Worm (Caenorhabditis elegans) whole organism, L4 larva: ENCODE measurements around the gene VW02B12L.2.
A peak's percentile ranks its signal among the peaks of the same experiment; 100 is the strongest.

ENCODE experiments used
- F49E8.2 ChIP-seq: sonication (generic microtip); optimal IDR thresholded peaks from 2 replicates; lab custom pipeline; 2016; ENCODE audit warnings: missing compliant biosample characterization, mild to moderate bottlenecking, missing genetic modification characterization, borderline replicate concordance
- R02D3.7 ChIP-seq: fragments of 150-350 bp; sonication (generic microtip); optimal IDR thresholded peaks from 3 replicates; lab custom pipeline; 2014; ENCODE audit warnings: missing biosample characterization, missing genetic modification characterization
- T26A8.4 ChIP-seq: fragments of 200-800 bp; sonication (Bioruptor generic); IDR thresholded peaks from 2 replicates; pipeline ENCODE4 v1.3.6; 2022; ENCODE audit warnings: missing genetic modification characterization, missing compliant biosample characterization
- Y48G9A.11 ChIP-seq: fragments of 200-800 bp; sonication (Bioruptor generic); IDR thresholded peaks from 2 replicates; pipeline ENCODE4 v1.3.6; 2022; ENCODE audit warnings: missing genetic modification reagents, missing genetic modification characterization, missing compliant biosample characterization
- aha-1 ChIP-seq: fragments of 150-350 bp; peaks from one replicate; lab custom pipeline; 2014; ENCODE audit warnings: missing biosample characterization, missing genetic modification characterization
- ama-1 ChIP-seq: fragments of 150-350 bp; optimal IDR thresholded peaks from 2 replicates; lab custom pipeline; 2014; ENCODE audit warnings: inconsistent platforms, mixed read lengths
- arid-1 ChIP-seq: fragments of 200-800 bp; sonication (Bioruptor generic); conservative IDR thresholded peaks from 2 replicates; pipeline ENCODE4 v1.3.6; 2022; ENCODE audit warnings: missing genetic modification reagents, missing genetic modification characterization, missing compliant biosample characterization
- ceh-44 ChIP-seq: fragments of 200-800 bp; sonication (Bioruptor generic); IDR thresholded peaks from 2 replicates; pipeline ENCODE4 v1.3.6; 2022; ENCODE audit warnings: missing genetic modification reagents, missing genetic modification characterization, missing compliant biosample characterization
- daf-19 ChIP-seq: fragments of 200-800 bp; sonication (Bioruptor generic); conservative IDR thresholded peaks from 2 replicates; pipeline ENCODE4 v1.3.6; 2022; ENCODE audit warnings: missing genetic modification characterization, missing compliant biosample characterization
- dmd-6 ChIP-seq: fragments of 200-800 bp; sonication (Bioruptor generic); IDR thresholded peaks from 2 replicates; pipeline ENCODE4 v1.3.6; 2022; ENCODE audit warnings: missing genetic modification reagents, missing genetic modification characterization, missing compliant biosample characterization
- duxl-1 ChIP-seq: sonication (generic microtip); optimal IDR thresholded peaks from 2 replicates; lab custom pipeline; 2016; ENCODE audit warnings: mild to moderate bottlenecking, missing genetic modification characterization, moderate library complexity, missing compliant biosample characterization; ENCODE audit not compliant: poor library complexity
- egl-43 ChIP-seq: fragments of 200-800 bp; sonication (Bioruptor generic); IDR thresholded peaks from 2 replicates; pipeline ENCODE4 v1.3.6; 2022; ENCODE audit warnings: missing genetic modification reagents, missing genetic modification characterization, missing compliant biosample characterization
- fkh-10 ChIP-seq: fragments of 150-350 bp; optimal IDR thresholded peaks from 2 replicates; lab custom pipeline; 2014; ENCODE audit warnings: missing biosample characterization, missing genetic modification reagents, missing genetic modification characterization
- hif-1 ChIP-seq, 2 experiments: sonication (generic microtip); optimal IDR thresholded peaks; 2 replicates each; lab custom pipeline; 2016 to 2017; ENCODE audit warnings: missing compliant biosample characterization in 2 of 2, missing genetic modification characterization in 2 of 2, missing genetic modification reagents in 2 of 2, missing genotype in 2 of 2, mild to moderate bottlenecking in 1 of 2
- hmg-1.1 ChIP-seq: fragments of 200-800 bp; sonication (Bioruptor generic); IDR thresholded peaks from 2 replicates; pipeline ENCODE4 v1.3.6; 2022; ENCODE audit warnings: missing genetic modification reagents, missing genetic modification characterization, missing compliant biosample characterization
- lin-15B ChIP-seq: fragments of 150-350 bp; sonication (generic microtip); optimal IDR thresholded peaks from 3 replicates; lab custom pipeline; 2014; ENCODE audit warnings: missing biosample characterization, missing genetic modification characterization
- lin-38 ChIP-seq: fragments of 200-800 bp; sonication (Bioruptor generic); IDR thresholded peaks from 2 replicates; pipeline ENCODE4 v1.3.6; 2022; ENCODE audit warnings: missing genetic modification reagents, missing genetic modification characterization, missing compliant biosample characterization
- madf-9 ChIP-seq: fragments of 200-800 bp; sonication (Bioruptor generic); conservative IDR thresholded peaks from 2 replicates; pipeline ENCODE4 v1.3.6; 2022; ENCODE audit warnings: missing genetic modification reagents, missing genetic modification characterization, missing compliant biosample characterization
- mdl-1 ChIP-seq, 2 experiments: fragments of 150-350 bp in 1 of 2; sonication (generic microtip) in 1 of 2; optimal IDR thresholded peaks; 2 replicates each; lab custom pipeline; 2014 to 2017; ENCODE audit warnings: missing biosample characterization in 2 of 2, missing genetic modification characterization in 2 of 2
- mes-2 ChIP-seq: sonication (generic microtip); optimal IDR thresholded peaks from 2 replicates; lab custom pipeline; 2016; ENCODE audit warnings: missing genotype, mild to moderate bottlenecking, missing genetic modification characterization, missing compliant biosample characterization; ENCODE audit not compliant: poor library complexity, severe bottlenecking
- mxl-2 ChIP-seq: fragments of 200-800 bp; sonication (Bioruptor generic); conservative IDR thresholded peaks from 2 replicates; pipeline ENCODE4 v1.3.6; 2022; ENCODE audit warnings: missing genetic modification reagents, missing genetic modification characterization, missing compliant biosample characterization
- nhr-237 ChIP-seq: sonication (generic microtip); optimal IDR thresholded peaks from 2 replicates; lab custom pipeline; 2017; ENCODE audit warnings: missing biosample characterization, missing genetic modification characterization
- nhr-42 ChIP-seq: fragments of 200-800 bp; sonication (Bioruptor generic); IDR thresholded peaks from 2 replicates; pipeline ENCODE4 v1.3.6; 2022; ENCODE audit warnings: missing genetic modification characterization, missing compliant biosample characterization
- nhr-6 ChIP-seq: fragments of 150-350 bp; optimal IDR thresholded peaks from 2 replicates; lab custom pipeline; 2014; ENCODE audit warnings: missing biosample characterization, missing genetic modification characterization
- pha-4 ChIP-seq, 2 experiments: fragments of 150-350 bp in 1 of 2; fragments of 200-800 bp in 1 of 2; sonication (Bioruptor generic) in 1 of 2; IDR thresholded peaks in 1 of 2; optimal IDR thresholded peaks in 1 of 2; 2 replicates each; pipeline versions ENCODE4 v1.3.6 to Lab custom; 2014 to 2022; ENCODE audit warnings: missing genetic modification characterization in 2 of 2, missing genetic modification reagents in 2 of 2, missing biosample characterization in 1 of 2, missing compliant biosample characterization in 1 of 2
- saeg-2 ChIP-seq: fragments of 200-800 bp; sonication (Bioruptor generic); IDR thresholded peaks from 2 replicates; pipeline ENCODE4 v1.3.6; 2022; ENCODE audit warnings: missing genetic modification reagents, missing genetic modification characterization, missing compliant biosample characterization
- sdz-12 ChIP-seq: fragments of 200-800 bp; sonication (Bioruptor generic); optimal IDR thresholded peaks from 2 replicates; lab custom pipeline; 2018; ENCODE audit warnings: mild to moderate bottlenecking, missing genetic modification characterization, missing compliant biosample characterization
- snpc-4 ChIP-seq: fragments of 150-350 bp; optimal IDR thresholded peaks from 2 replicates; lab custom pipeline; 2014; ENCODE audit warnings: missing biosample characterization, missing genetic modification characterization
- spr-3 ChIP-seq: fragments of 200-800 bp; sonication (Bioruptor generic); optimal IDR thresholded peaks from 2 replicates; lab custom pipeline; 2018; ENCODE audit warnings: mild to moderate bottlenecking, missing genetic modification characterization, missing compliant biosample characterization
- unc-39 ChIP-seq: sonication (generic microtip); optimal IDR thresholded peaks from 2 replicates; lab custom pipeline; 2017; ENCODE audit warnings: missing biosample characterization, missing genetic modification characterization
- unc-62 ChIP-seq, 3 experiments: fragments of 150-350 bp in 1 of 3; sonication (generic microtip); optimal IDR thresholded peaks in 2 of 3; peaks in 1 of 3; 1 replicate in 1 of 3; 2 replicates in 2 of 3; lab custom pipeline; 2014 to 2017; ENCODE audit warnings: missing biosample characterization in 3 of 3, missing genetic modification characterization in 3 of 3, missing genetic modification reagents in 3 of 3, missing genotype in 1 of 3
- zip-11 ChIP-seq: fragments of 200-800 bp; sonication (Bioruptor generic); IDR thresholded peaks from 2 replicates; pipeline ENCODE4 v1.3.6; 2022; ENCODE audit warnings: missing genetic modification characterization, missing compliant biosample characterization

Gene VW02B12L.2

DNA sequence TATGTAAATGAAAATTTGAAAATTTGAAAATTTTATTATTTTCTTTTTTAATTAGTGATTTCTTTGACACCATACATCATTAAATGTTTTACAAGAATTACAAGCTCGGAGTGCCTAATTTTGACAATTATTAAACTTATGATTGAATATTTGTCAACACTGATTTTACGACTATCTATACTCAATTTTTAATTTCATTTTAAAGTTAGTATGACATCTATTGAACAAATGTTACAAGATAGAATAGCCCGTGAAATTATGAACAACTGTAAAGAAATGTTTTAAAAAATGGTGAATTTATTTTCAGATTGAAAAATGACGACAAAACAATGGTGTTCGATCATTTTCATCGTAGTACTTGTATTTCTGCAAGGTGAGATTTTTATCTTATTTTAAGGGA is 22.1 kb downstream of the VW02B12L.2 start, which contains the start of gene C05D12.2:
Gene C05D12.2, plus strand, starts transcription at position 301 of the 400 bp plus-strand sequence.
- TF ChIP-seq ama-1 (lab: Kevin White, UChicago) (no peak), aha-1 (peak; percentile 47)

- TF ChIP-seq lin-38 (GFP tag; lab: Robert Waterston, UW), result no peak
- no peak for TF ChIP-seq duxl-1
- no peak for TF ChIP-seq mxl-2 (GFP tag; lab: Robert Waterston, UW)
- no peak for TF ChIP-seq ceh-44 (GFP tag; lab: Robert Waterston, UW)
- TF ChIP-seq saeg-2 (GFP tag; lab: Robert Waterston, UW), result no peak
- TF ChIP-seq aha-1, result no peak
- no peak for TF ChIP-seq spr-3 (GFP tag; lab: Kevin White, UChicago)
- no peak for TF ChIP-seq zip-11 (GFP tag; lab: Robert Waterston, UW)
- no peak for TF ChIP-seq Y48G9A.11 (GFP tag; lab: Robert Waterston, UW)
- TF ChIP-seq mes-2 (tag; lab: Kevin White, UChicago), result no peak
- TF ChIP-seq sdz-12, result no peak
- TF ChIP-seq hif-1 (tag; optimal IDR thresholded peaks at IDR 0.05; lab: Kevin White, UChicago), result no peak
- no peak for TF ChIP-seq fkh-10 (GFP tag; lab: Kevin White, UChicago)
- no peak for TF ChIP-seq madf-9 (GFP tag; lab: Robert Waterston, UW)
- TF ChIP-seq unc-39 (tag; lab: Kevin White, UChicago), result no peak
- TF ChIP-seq hmg-1.1 (GFP tag; lab: Robert Waterston, UW), result no peak
- no peak for TF ChIP-seq R02D3.7
- TF ChIP-seq, all 104 proteins: peak for 0
Measured at ce11 chrII:11415672-11416071, 24.5 kb downstream of the VW02B12L.2 start, which contains the start of gene C05D12.1. TSS of gene C05D12.1 (minus strand) at chrII:11415772.

- TF ChIP-seq snpc-4 (tag; lab: Kevin White, UChicago), result no peak
- TF ChIP-seq lin-15B (tag; lab: Kevin White, UChicago), result no peak
- TF ChIP-seq aha-1, result no peak
- no peak for TF ChIP-seq ama-1 (lab: Kevin White, UChicago)
- no peak for TF ChIP-seq mdl-1 (tag; optimal IDR thresholded peaks at IDR 0.05; lab: Kevin White, UChicago)
- TF ChIP-seq T26A8.4 (GFP tag; lab: Robert Waterston, UW), result no peak
- no peak for TF ChIP-seq arid-1 (GFP tag; lab: Robert Waterston, UW)
Measured at ce11 chrII:11409678-11410133, 30.4 kb downstream of the VW02B12L.2 start, which contains the start of gene C05D12.7. TSS of gene C05D12.7 (plus strand) at chrII:11410083.

ce11 chrII:11400386-11400785 is 39.7 kb downstream of the VW02B12L.2 start:
- TF ChIP-seq mdl-1 (tag; optimal IDR thresholded peaks at IDR 0.05; lab: Kevin White, UChicago), result no peak
- TF ChIP-seq unc-62 (GFP tag; optimal IDR thresholded peaks at IDR 0.05 in 1 of 2; lab: Kevin White, UChicago), result peak in 1 of 2 experiments; percentile 61
- TF ChIP-seq unc-62 (tag; optimal IDR thresholded peaks at IDR 0.05; lab: Kevin White, UChicago), result no peak

- TF ChIP-seq nhr-6 (no peak), aha-1 (peak; percentile 87), F49E8.2 (tag; lab: Kevin White, UChicago) (no peak), egl-43 (GFP tag; lab: Robert Waterston, UW) (0 out of 2 replicates have a peak, but pooled peaks have one; percentile 48), dmd-6 (GFP tag; lab: Robert Waterston, UW) (no peak), pha-4 (GFP tag; IDR thresholded peaks at IDR 0.05; lab: Robert Waterston, UW) (peak; percentile 18; the same call in 1 of the 2 replicates), pha-4 (tag; optimal IDR thresholded peaks at IDR 0.05; lab: Kevin White, UChicago) (no peak), mes-2 (tag; lab: Kevin White, UChicago) (no peak), nhr-237 (tag; lab: Kevin White, UChicago) (no peak), daf-19 (GFP tag; lab: Robert Waterston, UW) (no peak), nhr-42 (GFP tag; lab: Robert Waterston, UW) (no peak)
- TF ChIP-seq, all 104 proteins: peak for 3
Measured at ce11 chrII:11398787-11399186, 41.3 kb downstream of the VW02B12L.2 start.
